Fruit fly (Drosophila melanogaster) whole organism, prepupa: Measurements from ENCODE around the gene dnc.

ENCODE experiments used
- CG10669 ChIP-seq: fragments of 200-800 bp; sonication (Bioruptor generic); optimal IDR thresholded peaks from 3 replicates; lab custom pipeline; 2018; ENCODE audit warnings: missing biosample characterization, mild to moderate bottlenecking, missing genetic modification characterization, moderate library complexity
- CG11294 ChIP-seq: fragments of 200-800 bp; sonication (Bioruptor generic); IDR thresholded peaks from 2 replicates; pipeline ENCODE4 v1.3.6; 2022; ENCODE audit warnings: missing biosample characterization, missing genetic modification characterization
- CG11902 ChIP-seq: fragments of 200-800 bp; sonication (Bioruptor generic); optimal IDR thresholded peaks from 3 replicates; lab custom pipeline; 2016; ENCODE audit warnings: missing biosample characterization, missing genetic modification characterization
- CG15336 ChIP-seq: fragments of 200-800 bp; sonication (Bioruptor generic); IDR thresholded peaks from 2 replicates; pipeline ENCODE4 v1.3.6; 2022; ENCODE audit warnings: missing biosample characterization, missing genetic modification characterization
- CG1621 ChIP-seq: fragments of 200-800 bp; sonication (Bioruptor generic); optimal IDR thresholded peaks from 3 replicates; lab custom pipeline; 2018; ENCODE audit warnings: missing biosample characterization, mild to moderate bottlenecking, missing genetic modification characterization
- CG16779 ChIP-seq: fragments of 200-800 bp; sonication (Bioruptor generic); optimal IDR thresholded peaks from 3 replicates; lab custom pipeline; 2017; ENCODE audit warnings: missing biosample characterization, mild to moderate bottlenecking, missing genetic modification characterization
- CG31627 ChIP-seq: fragments of 200-800 bp; sonication (Bioruptor generic); optimal IDR thresholded peaks from 3 replicates; lab custom pipeline; 2016; ENCODE audit warnings: missing biosample characterization, missing genetic modification characterization
- CG32006 ChIP-seq: fragments of 200-800 bp; sonication (Bioruptor generic); optimal IDR thresholded peaks from 3 replicates; lab custom pipeline; 2017; ENCODE audit warnings: missing biosample characterization, mild to moderate bottlenecking, missing genetic modification characterization
- CG6163 ChIP-seq: fragments of 200-800 bp; sonication (Bioruptor generic); IDR thresholded peaks from 3 replicates; pipeline ENCODE4 v1.3.6; 2022; ENCODE audit warnings: missing biosample characterization, missing genetic modification characterization
- CG6276 ChIP-seq: fragments of 200-800 bp; sonication (Bioruptor generic); optimal IDR thresholded peaks from 2 replicates; lab custom pipeline; 2017; ENCODE audit warnings: missing biosample characterization, mild to moderate bottlenecking, missing genetic modification characterization
- CG6808 ChIP-seq: fragments of 200-800 bp; sonication (Bioruptor generic); optimal IDR thresholded peaks from 3 replicates; lab custom pipeline; 2017; ENCODE audit warnings: missing biosample characterization, missing genetic modification characterization, mild to moderate bottlenecking, moderate library complexity, missing genetic modification reagents
- CG6854 ChIP-seq: fragments of 200-800 bp; sonication (Bioruptor generic); optimal IDR thresholded peaks from 2 replicates; lab custom pipeline; 2017; ENCODE audit warnings: missing biosample characterization, mild to moderate bottlenecking, missing genetic modification characterization
- CG8119 ChIP-seq: fragments of 200-800 bp; sonication (Bioruptor generic); IDR thresholded peaks from 3 replicates; pipeline ENCODE4 v1.3.6; 2022; ENCODE audit warnings: missing biosample characterization, missing genetic modification characterization
- CG8632 ChIP-seq: fragments of 200-800 bp; sonication (Bioruptor generic); optimal IDR thresholded peaks from 3 replicates; lab custom pipeline; 2016; ENCODE audit warnings: missing biosample characterization, missing genetic modification characterization
- CG9139 ChIP-seq: fragments of 200-800 bp; sonication (Bioruptor generic); optimal IDR thresholded peaks from 3 replicates; lab custom pipeline; 2017; ENCODE audit warnings: missing biosample characterization, mild to moderate bottlenecking, missing genetic modification characterization
- Eip75B ChIP-seq: fragments of 200-800 bp; sonication (Bioruptor generic); optimal IDR thresholded peaks from 3 replicates; lab custom pipeline; 2016; ENCODE audit warnings: missing biosample characterization, missing genetic modification characterization
- Eip78C ChIP-seq: fragments of 200-800 bp; sonication (Bioruptor generic); peaks from one replicate; lab custom pipeline; 2016; ENCODE audit warnings: missing biosample characterization, missing genetic modification characterization
- Eip93F ChIP-seq: fragments of 200-800 bp; sonication (Bioruptor generic); optimal IDR thresholded peaks from 2 replicates; lab custom pipeline; 2016; ENCODE audit warnings: missing biosample characterization, mild to moderate bottlenecking, missing genetic modification characterization
- Ets21C ChIP-seq: fragments of 200-800 bp; sonication (Bioruptor generic); optimal IDR thresholded peaks from 3 replicates; lab custom pipeline; 2016; ENCODE audit warnings: missing biosample characterization, missing genetic modification characterization
- Ets96B ChIP-seq: fragments of 200-800 bp; optimal IDR thresholded peaks from 2 replicates; lab custom pipeline; 2019; ENCODE audit warnings: missing biosample characterization, mild to moderate bottlenecking, missing genetic modification characterization, moderate library complexity
- Gug ChIP-seq: fragments of 200-800 bp; sonication (Bioruptor generic); IDR thresholded peaks from 2 replicates; pipeline ENCODE4 v1.3.6; 2022; ENCODE audit warnings: missing biosample characterization, missing genetic modification characterization
- Hr38 ChIP-seq: sonication (Bioruptor generic); optimal IDR thresholded peaks from 2 replicates; lab custom pipeline; 2016; ENCODE audit warnings: missing biosample characterization, missing genetic modification characterization
- Lpt ChIP-seq: fragments of 200-800 bp; sonication (Bioruptor generic); optimal IDR thresholded peaks from 3 replicates; lab custom pipeline; 2016; ENCODE audit warnings: missing biosample characterization, missing genetic modification characterization
- Met ChIP-seq: fragments of 200-800 bp; sonication (Bioruptor generic); optimal IDR thresholded peaks from 3 replicates; lab custom pipeline; 2016; ENCODE audit warnings: missing biosample characterization, missing genetic modification characterization
- Smox ChIP-seq: fragments of 200-800 bp; sonication (Bioruptor generic); optimal IDR thresholded peaks from 3 replicates; lab custom pipeline; 2016; ENCODE audit warnings: missing biosample characterization, missing genetic modification characterization
- Sox102F ChIP-seq: fragments of 200-800 bp; sonication (Bioruptor generic); optimal IDR thresholded peaks from 2 replicates; lab custom pipeline; 2016; ENCODE audit warnings: missing biosample characterization, mild to moderate bottlenecking, missing genetic modification characterization
- Sox15 ChIP-seq: fragments of 200-800 bp; sonication (Bioruptor generic); optimal IDR thresholded peaks from 3 replicates; lab custom pipeline; 2016; ENCODE audit warnings: missing biosample characterization, missing genetic modification characterization
- achi ChIP-seq: fragments of 200-800 bp; sonication (Bioruptor generic); optimal IDR thresholded peaks from 3 replicates; lab custom pipeline; 2016; ENCODE audit warnings: missing biosample characterization, missing genetic modification characterization
- cyc ChIP-seq: fragments of 200-800 bp; sonication (Bioruptor generic); optimal IDR thresholded peaks from 3 replicates; lab custom pipeline; 2016; ENCODE audit warnings: missing biosample characterization, missing genetic modification characterization
- dsx ChIP-seq: fragments of 200-800 bp; optimal IDR thresholded peaks from 3 replicates; lab custom pipeline; 2019; ENCODE audit warnings: missing biosample characterization, mild to moderate bottlenecking, missing genetic modification characterization, moderate library complexity; ENCODE audit not compliant: poor library complexity, severe bottlenecking
- eg ChIP-seq: fragments of 200-800 bp; sonication (Bioruptor generic); IDR thresholded peaks from 3 replicates; pipeline ENCODE4 v1.3.6; 2022; ENCODE audit warnings: missing biosample characterization, missing genetic modification characterization
- esn ChIP-seq: fragments of 200-800 bp; sonication (Bioruptor generic); optimal IDR thresholded peaks from 2 replicates; lab custom pipeline; 2016; ENCODE audit warnings: missing biosample characterization, mild to moderate bottlenecking, missing genetic modification characterization, moderate library complexity
- fd85E ChIP-seq: fragments of 200-800 bp; sonication (Bioruptor generic); optimal IDR thresholded peaks from 3 replicates; lab custom pipeline; 2016; ENCODE audit warnings: missing biosample characterization, missing genetic modification characterization
- fkh ChIP-seq: fragments of 200-800 bp; sonication (Bioruptor generic); optimal IDR thresholded peaks from 3 replicates; lab custom pipeline; 2017; ENCODE audit warnings: missing biosample characterization, mild to moderate bottlenecking, missing genetic modification characterization, moderate library complexity
- net ChIP-seq: fragments of 200-800 bp; sonication (Bioruptor generic); optimal IDR thresholded peaks from 3 replicates; lab custom pipeline; 2016; ENCODE audit warnings: missing biosample characterization, missing genetic modification characterization
- pdm3 ChIP-seq: fragments of 200-800 bp; sonication (Bioruptor generic); optimal IDR thresholded peaks from 3 replicates; lab custom pipeline; 2016; ENCODE audit warnings: missing biosample characterization, missing genetic modification characterization
- salr ChIP-seq, 2 experiments: fragments of 200-800 bp; sonication (Bioruptor generic); optimal IDR thresholded peaks; 3 replicates each; lab custom pipeline; 2016 to 2018; ENCODE audit warnings: missing biosample characterization in 2 of 2, missing genetic modification characterization in 2 of 2, mild to moderate bottlenecking in 1 of 2
- spab ChIP-seq: fragments of 200-800 bp; sonication (Bioruptor generic); optimal IDR thresholded peaks from 2 replicates; lab custom pipeline; 2017; ENCODE audit warnings: missing biosample characterization, mild to moderate bottlenecking, missing genetic modification characterization, missing genetic modification reagents
- ss ChIP-seq, 2 experiments: fragments of 200-800 bp; sonication (Bioruptor generic); optimal IDR thresholded peaks; 2 replicates in 1 of 2; 3 replicates in 1 of 2; lab custom pipeline; 2017 to 2018; ENCODE audit warnings: mild to moderate bottlenecking in 2 of 2, missing biosample characterization in 2 of 2, missing genetic modification characterization in 2 of 2, moderate library complexity in 1 of 2
- svp ChIP-seq: fragments of 200-800 bp; sonication (Bioruptor generic); peaks from one replicate; lab custom pipeline; 2016; ENCODE audit warnings: missing biosample characterization, missing genetic modification characterization
- topi ChIP-seq: fragments of 200-800 bp; sonication (Bioruptor generic); optimal IDR thresholded peaks from 3 replicates; lab custom pipeline; 2016; ENCODE audit warnings: missing biosample characterization, missing genetic modification characterization
- vri ChIP-seq: fragments of 200-800 bp; sonication (Bioruptor generic); optimal IDR thresholded peaks from 3 replicates; lab custom pipeline; 2016; ENCODE audit warnings: missing biosample characterization, mild to moderate bottlenecking, missing genetic modification characterization

dnc gene

dm6 chrX:3150655-3151486 is 25.4 kb upstream of the dnc start (continued):
- 0 out of 3 replicates have a peak, but pooled peaks have one; percentile 20 for TF ChIP-seq CG6163 (GFP tag; lab: Robert Waterston, UW)
- TF ChIP-seq CG8119 = no peak
- TF ChIP-seq Gug (GFP tag; lab: Robert Waterston, UW) = no peak
- no peak for TF ChIP-seq esn
- TF ChIP-seq CG16779 (tag; lab: Kevin White, UChicago) = no peak
- TF ChIP-seq svp (GFP tag; lab: Kevin White, UChicago) = no peak
- TF ChIP-seq topi = no peak
- TF ChIP-seq salr (GFP tag; optimal IDR thresholded peaks at IDR 0.05; lab: Kevin White, UChicago) = no peak
- no peak for TF ChIP-seq CG1621

- no peak for TF ChIP-seq spab (GFP tag; lab: Kevin White, UChicago)
- TF ChIP-seq CG31627 = no peak
- no peak for TF ChIP-seq Lpt (GFP tag; lab: Kevin White, UChicago)
- no peak for TF ChIP-seq CG6808
- no peak for TF ChIP-seq Ets21C (GFP tag; lab: Kevin White, UChicago)
- no peak for TF ChIP-seq svp (GFP tag; lab: Kevin White, UChicago)
- no peak for TF ChIP-seq Gug (GFP tag; lab: Robert Waterston, UW)
- no peak for TF ChIP-seq CG32006 (GFP tag; lab: Kevin White, UChicago)
- TF ChIP-seq Eip93F = no peak
- no peak for TF ChIP-seq Eip75B
- no peak for TF ChIP-seq CG9139
- no peak for TF ChIP-seq vri
- no peak for TF ChIP-seq fkh (GFP tag; lab: Kevin White, UChicago)
- no peak for TF ChIP-seq Smox (GFP tag; lab: Kevin White, UChicago)
- TF ChIP-seq eg = no peak
- TF ChIP-seq CG6276 (GFP tag; lab: Kevin White, UChicago) = no peak
- TF ChIP-seq achi (GFP tag; lab: Kevin White, UChicago) = no peak
- TF ChIP-seq CG6854 (GFP tag; lab: Kevin White, UChicago) = no peak
Measured at dm6 chrX:3151487-3151818, 24.8 kb upstream of the dnc start.

DNA sequence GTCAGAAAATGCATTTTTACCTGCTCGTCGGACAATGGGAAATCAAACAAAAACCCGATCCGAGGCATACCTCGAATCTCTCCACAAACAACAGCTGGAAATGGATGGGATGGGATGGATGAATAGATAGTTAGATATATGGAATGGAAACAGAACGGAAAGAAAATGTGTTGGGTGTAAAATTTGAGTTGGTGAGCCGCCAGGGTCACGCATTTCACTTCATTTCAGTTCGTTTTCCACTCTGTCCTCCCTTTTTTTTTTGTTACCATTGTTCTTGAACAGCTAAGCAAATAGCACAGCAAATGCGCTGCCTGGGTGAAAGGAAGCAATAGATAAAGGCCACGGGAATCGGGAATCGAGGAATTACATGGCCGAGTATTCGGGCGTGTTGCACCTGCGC is 24.0 kb upstream of the dnc start:
- no peak for TF ChIP-seq Eip78C (GFP tag; lab: Kevin White, UChicago)
- no peak for TF ChIP-seq eg
- no peak for TF ChIP-seq topi
- TF ChIP-seq vri = no peak
- no peak for TF ChIP-seq CG11902 (GFP tag; lab: Kevin White, UChicago)
- no peak for TF ChIP-seq CG8119

DNA sequence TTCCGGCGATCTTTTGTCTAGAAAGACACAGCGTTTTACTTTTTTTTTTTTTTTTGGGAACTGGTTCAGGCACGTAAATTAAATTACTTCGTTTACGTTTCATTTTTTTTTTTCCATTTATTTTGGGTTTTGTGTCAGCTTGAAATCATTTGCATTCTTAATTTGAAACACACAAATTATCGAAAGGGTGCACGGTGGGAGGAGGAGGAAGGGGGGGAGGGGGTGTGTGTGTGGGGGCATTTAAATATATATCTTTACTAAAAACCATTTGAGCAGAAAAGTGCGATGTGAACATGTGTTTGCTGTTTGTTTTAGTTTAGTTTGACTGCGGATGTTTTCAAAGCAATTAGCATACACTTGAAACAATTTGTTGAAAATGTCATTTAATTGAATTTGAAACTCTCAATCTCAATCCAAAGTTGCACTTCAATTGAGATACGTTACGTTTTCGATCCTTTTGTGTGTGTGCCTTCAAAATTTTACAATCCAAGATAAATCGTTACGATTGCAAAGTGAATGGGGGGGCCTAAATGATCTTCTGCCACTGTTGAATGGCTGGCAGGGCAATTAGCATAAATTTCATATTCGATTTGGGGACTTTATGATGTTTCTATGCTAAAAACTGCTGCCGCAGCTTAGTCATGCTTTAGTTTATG is 19.1 kb upstream of the dnc start:
- TF ChIP-seq fkh (GFP tag; lab: Kevin White, UChicago) = peak; percentile 3
- no peak for TF ChIP-seq fd85E (GFP tag; lab: Kevin White, UChicago)

dm6 chrX:3158620-3159019 is 17.6 kb upstream of the dnc start:
- peak; percentile 7 for TF ChIP-seq net
- TF ChIP-seq pdm3 (GFP tag; lab: Kevin White, UChicago) = no peak
- peak; percentile 5 for TF ChIP-seq Ets96B (tag; lab: Kevin White, UChicago)
- no peak for TF ChIP-seq Hr38 (GFP tag; lab: Kevin White, UChicago)
- TF ChIP-seq spab (GFP tag; lab: Kevin White, UChicago) = peak; percentile 20
- TF ChIP-seq fkh (GFP tag; lab: Kevin White, UChicago) = no peak
- no peak for TF ChIP-seq fd85E (GFP tag; lab: Kevin White, UChicago)
- no peak for TF ChIP-seq CG10669 (GFP tag; lab: Kevin White, UChicago)
- no peak for TF ChIP-seq cyc
- no peak for TF ChIP-seq salr (GFP tag; optimal IDR thresholded peaks at IDR 0.05; lab: Kevin White, UChicago)
- no peak for TF ChIP-seq CG11294 (GFP tag; lab: Robert Waterston, UW)
- no peak for TF ChIP-seq Met (GFP tag; lab: Kevin White, UChicago)
- no peak for TF ChIP-seq Sox15 (GFP tag; lab: Kevin White, UChicago)
- peak; percentile 19 for TF ChIP-seq CG16779 (tag; lab: Kevin White, UChicago)
- peak; percentile 38 for TF ChIP-seq CG15336
- TF ChIP-seq CG9139 = peak; percentile 47
- TF ChIP-seq dsx (GFP tag; lab: Kevin White, UChicago) = peak; percentile 32
- TF ChIP-seq Eip75B = no peak
- TF ChIP-seq ss (GFP tag; optimal IDR thresholded peaks at IDR 0.05; lab: Kevin White, UChicago) = peak; percentile 58 to 64
- TF ChIP-seq CG6163 (GFP tag; lab: Robert Waterston, UW) = peak; percentile 55; the same call in 1 of the 3 replicates
- no peak for TF ChIP-seq Gug (GFP tag; lab: Robert Waterston, UW)
- peak; percentile 19 for TF ChIP-seq CG8632 (GFP tag; lab: Kevin White, UChicago)
- no peak for TF ChIP-seq CG1621
- peak; percentile 31 for TF ChIP-seq Sox102F
